Worm (Caenorhabditis elegans) whole organism, young adult: ENCODE results near the gene tsn-1.

Source experiments
- F55B11.4 ChIP-seq: sonication (generic microtip); optimal IDR thresholded peaks from 2 replicates; lab custom pipeline; 2016; ENCODE audit warnings: missing compliant biosample characterization, missing genetic modification characterization, borderline replicate concordance; ENCODE audit not compliant: insufficient read depth
- T26A5.8 ChIP-seq: sonication (generic microtip); optimal IDR thresholded peaks from 2 replicates; lab custom pipeline; 2016; ENCODE audit warnings: missing genetic modification characterization, missing compliant biosample characterization
- Y79H2A.3 ChIP-seq: fragments of 200-800 bp; sonication (Bioruptor generic); conservative IDR thresholded peaks from 2 replicates; pipeline ENCODE4 v1.3.6; 2022; ENCODE audit warnings: missing genetic modification reagents, missing genetic modification characterization, missing compliant biosample characterization
- fkh-3 ChIP-seq: sonication (generic microtip); optimal IDR thresholded peaks from 2 replicates; lab custom pipeline; 2016; ENCODE audit warnings: mild to moderate bottlenecking, missing genetic modification characterization, missing compliant biosample characterization
- nfya-1 ChIP-seq: sonication (generic microtip); optimal IDR thresholded peaks from 2 replicates; lab custom pipeline; 2017; ENCODE audit warnings: antibody characterized with exemption, missing compliant biosample characterization, missing genetic modification characterization, borderline replicate concordance; ENCODE audit not compliant: insufficient read depth
- nfyb-1 ChIP-seq: fragments of 200-800 bp; sonication (Bioruptor generic); IDR thresholded peaks from 2 replicates; pipeline ENCODE4 v1.3.6; 2022; ENCODE audit warnings: missing genetic modification reagents, missing genetic modification characterization, missing compliant biosample characterization
- rec-8 ChIP-seq, 2 experiments: sonication (generic microtip); optimal IDR thresholded peaks; 2 replicates each; lab custom pipeline; 2016; ENCODE audit warnings: mild to moderate bottlenecking in 2 of 2, missing genetic modification characterization in 2 of 2, missing genetic modification reagents in 2 of 2, missing genotype in 2 of 2, missing biosample characterization in 1 of 2, missing compliant biosample characterization in 1 of 2, moderate library complexity in 1 of 2
- tbx-9 ChIP-seq: sonication (generic microtip); optimal IDR thresholded peaks from 2 replicates; lab custom pipeline; 2016; ENCODE audit warnings: borderline replicate concordance, missing genetic modification characterization, inconsistent platforms, missing compliant biosample characterization

DNA sequence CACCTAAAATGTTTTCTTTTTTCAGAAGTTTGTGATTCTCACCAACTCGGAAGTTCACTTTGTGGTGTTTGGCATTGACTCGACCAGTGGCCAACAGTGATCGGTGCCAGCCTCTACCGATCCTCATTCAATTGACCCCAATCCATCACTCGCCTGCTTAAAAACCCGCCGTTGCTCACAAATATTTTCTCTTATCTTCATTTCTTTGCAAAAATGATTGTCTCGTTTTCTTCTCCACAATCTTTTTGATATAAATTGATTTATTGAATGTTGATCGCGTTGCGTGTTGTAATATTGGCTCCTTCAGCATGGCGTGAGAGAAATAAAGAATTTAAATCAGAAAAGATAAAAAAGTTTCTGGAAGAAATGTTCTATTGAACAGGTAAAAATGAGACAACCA is 30.0 kb downstream of the tsn-1 start:
- TF ChIP-seq T26A5.8 (tag; lab: Kevin White, UChicago) (no peak), rec-8 (tag; optimal IDR thresholded peaks at IDR 0.05; lab: Kevin White, UChicago) (no peak), nfyb-1 (GFP tag; lab: Robert Waterston, UW) (no peak), F55B11.4 (tag; lab: Kevin White, UChicago) (no peak), Y79H2A.3 (GFP tag; lab: Robert Waterston, UW) (no peak), nfya-1 (tag; lab: Kevin White, UChicago) (no peak), fkh-3 (tag; lab: Kevin White, UChicago) (no peak), tbx-9 (no peak)
